Fruit fly (Drosophila melanogaster) whole organism, embryonic: Measurements from ENCODE around the gene CG31087.

Experiments
- Asciz ChIP-seq: fragments of 200-800 bp; sonication (Bioruptor generic); optimal IDR thresholded peaks from 2 replicates; lab custom pipeline; 2017; ENCODE audit warnings: missing biosample characterization, mild to moderate bottlenecking, missing genetic modification characterization, missing genetic modification reagents
- BEAF-32 ChIP-seq: fragments of 200-800 bp; sonication (Bioruptor generic); optimal IDR thresholded peaks from 3 replicates; lab custom pipeline; 2017; ENCODE audit warnings: missing biosample characterization, missing genetic modification characterization, mild to moderate bottlenecking, moderate library complexity, missing genetic modification reagents
- Blimp-1 ChIP-seq: fragments of 200-800 bp; sonication (Bioruptor generic); optimal IDR thresholded peaks from 3 replicates; lab custom pipeline; 2018; ENCODE audit warnings: missing biosample characterization, missing genetic modification characterization, mild to moderate bottlenecking, moderate library complexity, missing genetic modification reagents
- Bteb2 ChIP-seq: fragments of 200-800 bp; sonication (Bioruptor generic); optimal IDR thresholded peaks from 2 replicates; lab custom pipeline; 2016; ENCODE audit warnings: missing biosample characterization, missing genetic modification characterization
- CG10209 ChIP-seq: fragments of 200-800 bp; sonication (Bioruptor generic); optimal IDR thresholded peaks from 3 replicates; lab custom pipeline; 2017; ENCODE audit warnings: missing biosample characterization, mild to moderate bottlenecking, missing genetic modification characterization, missing genetic modification reagents
- CG1233 ChIP-seq: fragments of 200-800 bp; sonication (Bioruptor generic); optimal IDR thresholded peaks from 4 replicates; lab custom pipeline; 2018; ENCODE audit warnings: missing biosample characterization, mild to moderate bottlenecking, missing genetic modification characterization
- CG12659 ChIP-seq: fragments of 200-800 bp; sonication (Bioruptor generic); optimal IDR thresholded peaks from 3 replicates; lab custom pipeline; 2017; ENCODE audit warnings: mild to moderate bottlenecking, missing biosample characterization, missing genetic modification reagents, missing genetic modification characterization
- CG14965 ChIP-seq: fragments of 200-800 bp; sonication (Bioruptor generic); optimal IDR thresholded peaks from 2 replicates; lab custom pipeline; 2016; ENCODE audit warnings: missing biosample characterization, missing genetic modification characterization, borderline replicate concordance
- CG15269 ChIP-seq: fragments of 200-800 bp; sonication (Bioruptor generic); optimal IDR thresholded peaks from 2 replicates; lab custom pipeline; 2018; ENCODE audit warnings: missing biosample characterization, mild to moderate bottlenecking, missing genetic modification characterization, moderate library complexity
- CG16863 ChIP-seq: fragments of 200-800 bp; sonication (Bioruptor generic); optimal IDR thresholded peaks from 3 replicates; lab custom pipeline; 2016; ENCODE audit warnings: missing biosample characterization, missing genetic modification characterization
- CG17186 ChIP-seq: fragments of 200-800 bp; sonication (Bioruptor generic); optimal IDR thresholded peaks from 3 replicates; lab custom pipeline; 2017; ENCODE audit warnings: missing biosample characterization, missing genetic modification reagents, missing genetic modification characterization
- CG18262 ChIP-seq: fragments of 200-800 bp; optimal IDR thresholded peaks from 3 replicates; lab custom pipeline; 2019; ENCODE audit warnings: missing biosample characterization, mild to moderate bottlenecking, missing genetic modification characterization, moderate library complexity
- CG2116 ChIP-seq: fragments of 200-800 bp; sonication (Bioruptor generic); optimal IDR thresholded peaks from 3 replicates; lab custom pipeline; 2018; ENCODE audit warnings: missing biosample characterization, mild to moderate bottlenecking, missing genetic modification characterization
- CG3163 ChIP-seq: fragments of 200-800 bp; sonication (Bioruptor generic); optimal IDR thresholded peaks from 3 replicates; lab custom pipeline; 2016; ENCODE audit warnings: missing biosample characterization, missing genetic modification characterization
- CG3281 ChIP-seq: fragments of 200-800 bp; sonication (Bioruptor generic); optimal IDR thresholded peaks from 3 replicates; lab custom pipeline; 2017; ENCODE audit warnings: missing biosample characterization, mild to moderate bottlenecking, missing genetic modification characterization
- CG33213 ChIP-seq: fragments of 200-800 bp; sonication (Bioruptor generic); optimal IDR thresholded peaks from 3 replicates; lab custom pipeline; 2016; ENCODE audit warnings: missing biosample characterization, missing genetic modification characterization
- CG34376 ChIP-seq: fragments of 200-800 bp; sonication (Bioruptor generic); optimal IDR thresholded peaks from 2 replicates; lab custom pipeline; 2018; ENCODE audit warnings: missing biosample characterization, mild to moderate bottlenecking, missing genetic modification characterization
- CG34422 ChIP-seq: fragments of 200-800 bp; sonication (Bioruptor generic); IDR thresholded peaks from 3 replicates; pipeline ENCODE4 v1.3.6; 2022; ENCODE audit warnings: missing biosample characterization, missing genetic modification characterization
- CG3726 ChIP-seq: fragments of 200-800 bp; sonication (Bioruptor generic); IDR thresholded peaks from 3 replicates; pipeline ENCODE4, ENCODE4 v1.3.6; 2022; ENCODE audit warnings: missing biosample characterization, missing genetic modification characterization
- CG3995 ChIP-seq: fragments of 200-800 bp; sonication (Bioruptor generic); optimal IDR thresholded peaks from 3 replicates; lab custom pipeline; 2016; ENCODE audit warnings: missing biosample characterization, missing genetic modification characterization
- CG4360 ChIP-seq: fragments of 200-800 bp; sonication (Bioruptor generic); IDR thresholded peaks from 2 replicates; pipeline ENCODE4 v1.3.6; 2022; ENCODE audit warnings: missing biosample characterization, missing genetic modification characterization
- CG8478 ChIP-seq: fragments of >200 bp; optimal IDR thresholded peaks from 2 replicates; lab custom pipeline; 2018
- CoRest ChIP-seq: fragments of 200-800 bp; sonication (Bioruptor generic); optimal IDR thresholded peaks from 3 replicates; lab custom pipeline; 2018; ENCODE audit warnings: missing biosample characterization, mild to moderate bottlenecking, missing genetic modification characterization, moderate library complexity
- D ChIP-seq, 2 experiments: fragments of 200-800 bp in 1 of 2; fragments of >200 bp in 1 of 2; sonication (Bioruptor generic) in 1 of 2; optimal IDR thresholded peaks; 2 replicates in 1 of 2; 3 replicates in 1 of 2; lab custom pipeline; 2017; ENCODE audit warnings: mild to moderate bottlenecking in 1 of 2, missing biosample characterization in 1 of 2, missing genetic modification characterization in 1 of 2, missing genetic modification reagents in 1 of 2
- Dip2 ChIP-seq: fragments of 200-800 bp; sonication (Bioruptor generic); IDR thresholded peaks from 2 replicates; pipeline ENCODE4 v1.3.6; 2022; ENCODE audit warnings: missing biosample characterization, missing genetic modification characterization
- Dp ChIP-seq: fragments of 200-800 bp; sonication (Bioruptor generic); optimal IDR thresholded peaks from 2 replicates; lab custom pipeline; 2018; ENCODE audit warnings: missing biosample characterization, mild to moderate bottlenecking, missing genetic modification characterization, moderate library complexity
- Dref ChIP-seq: fragments of 200-800 bp; sonication (Bioruptor generic); IDR thresholded peaks from 2 replicates; pipeline ENCODE4 v1.3.6; 2022; ENCODE audit warnings: missing biosample characterization, missing genetic modification characterization
- Drgx ChIP-seq: fragments of 200-800 bp; sonication (Bioruptor generic); IDR thresholded peaks from 2 replicates; pipeline ENCODE4 v1.3.6; 2022; ENCODE audit warnings: missing biosample characterization, missing genetic modification characterization
- Fer2 ChIP-seq: fragments of 200-800 bp; sonication (Bioruptor generic); optimal IDR thresholded peaks from 2 replicates; lab custom pipeline; 2018; ENCODE audit warnings: missing biosample characterization, mild to moderate bottlenecking, missing genetic modification characterization, moderate library complexity
- Lhr ChIP-seq: fragments of 200-800 bp; sonication (Bioruptor generic); optimal IDR thresholded peaks from 3 replicates; lab custom pipeline; 2017; ENCODE audit warnings: mild to moderate bottlenecking, missing biosample characterization, missing genetic modification reagents, missing genetic modification characterization
- Max ChIP-seq: fragments of 200-800 bp; sonication (Bioruptor generic); optimal IDR thresholded peaks from 2 replicates; lab custom pipeline; 2016; ENCODE audit warnings: missing biosample characterization, mild to moderate bottlenecking, missing genetic modification characterization
- PHDP ChIP-seq: fragments of 200-800 bp; sonication (Bioruptor generic); optimal IDR thresholded peaks from 3 replicates; lab custom pipeline; 2018; ENCODE audit warnings: missing biosample characterization, mild to moderate bottlenecking, missing genetic modification characterization, moderate library complexity
- ara ChIP-seq: fragments of 200-800 bp; sonication (Bioruptor generic); IDR thresholded peaks from 2 replicates; pipeline ENCODE4 v1.3.6; 2022; ENCODE audit warnings: missing biosample characterization, missing genetic modification characterization
- az2 ChIP-seq: fragments of 200-800 bp; sonication (Bioruptor generic); optimal IDR thresholded peaks from 3 replicates; lab custom pipeline; 2016; ENCODE audit warnings: missing biosample characterization, missing genetic modification characterization
- cato ChIP-seq: fragments of 200-800 bp; sonication (Bioruptor generic); optimal IDR thresholded peaks from 2 replicates; lab custom pipeline; 2016; ENCODE audit warnings: missing biosample characterization, missing genetic modification characterization, borderline replicate concordance
- chif ChIP-seq, 2 experiments: fragments of 200-800 bp; sonication (Bioruptor generic); optimal IDR thresholded peaks; 3 replicates each; lab custom pipeline; 2016; ENCODE audit warnings: missing biosample characterization in 2 of 2, missing genetic modification characterization in 2 of 2
- chinmo ChIP-seq: fragments of 200-800 bp; sonication (Bioruptor generic); IDR thresholded peaks from 4 replicates; pipeline ENCODE4 v1.3.6; 2022; ENCODE audit warnings: missing biosample characterization, missing genetic modification characterization; ENCODE audit not compliant: partially characterized antibody
- dan ChIP-seq: fragments of 200-800 bp; sonication (Bioruptor generic); IDR thresholded peaks from 2 replicates; pipeline ENCODE4 v1.3.6; 2022; ENCODE audit warnings: missing biosample characterization, missing genetic modification characterization
- eve ChIP-seq, 2 experiments: fragments of >200 bp; optimal IDR thresholded peaks; 2 replicates each; lab custom pipeline; 2017; ENCODE audit warnings: missing biosample characterization in 2 of 2, missing genetic modification characterization in 2 of 2
- fru ChIP-seq: fragments of >200 bp; optimal IDR thresholded peaks from 2 replicates; lab custom pipeline; 2017
- kni ChIP-seq: fragments of 200-800 bp; sonication (Bioruptor generic); optimal IDR thresholded peaks from 3 replicates; lab custom pipeline; 2017; ENCODE audit warnings: mild to moderate bottlenecking, missing biosample characterization, missing genetic modification reagents, missing genetic modification characterization
- p53 ChIP-seq: fragments of 200-800 bp; sonication (Bioruptor generic); optimal IDR thresholded peaks from 2 replicates; lab custom pipeline; 2016; ENCODE audit warnings: missing biosample characterization, missing genetic modification characterization
- repo ChIP-seq: fragments of 200-800 bp; sonication (Bioruptor generic); optimal IDR thresholded peaks from 2 replicates; lab custom pipeline; 2016; ENCODE audit warnings: missing biosample characterization, missing genetic modification characterization
- rib ChIP-seq: fragments of 200-800 bp; sonication (Bioruptor generic); IDR thresholded peaks from 2 replicates; pipeline ENCODE4 v1.3.6; 2022; ENCODE audit warnings: missing biosample characterization, missing genetic modification characterization
- scrt ChIP-seq: fragments of 200-800 bp; sonication (Bioruptor generic); optimal IDR thresholded peaks from 2 replicates; lab custom pipeline; 2018; ENCODE audit warnings: missing biosample characterization, mild to moderate bottlenecking, missing genetic modification characterization, moderate library complexity
- slbo ChIP-seq: fragments of 200-800 bp; sonication (Bioruptor generic); IDR thresholded peaks from 2 replicates; pipeline ENCODE4 v1.3.6; 2022; ENCODE audit warnings: missing biosample characterization, missing genetic modification characterization
- stc ChIP-seq: fragments of 200-800 bp; sonication (Bioruptor generic); IDR thresholded peaks from 2 replicates; pipeline ENCODE4 v1.3.6; 2022; ENCODE audit warnings: missing biosample characterization, missing genetic modification characterization
- stwl ChIP-seq: fragments of 200-800 bp; sonication (Bioruptor generic); optimal IDR thresholded peaks from 3 replicates; lab custom pipeline; 2018; ENCODE audit warnings: missing biosample characterization, mild to moderate bottlenecking, missing genetic modification characterization, moderate library complexity
- vnd ChIP-seq: fragments of 200-800 bp; sonication (Bioruptor generic); IDR thresholded peaks from 3 replicates; pipeline ENCODE4 v1.3.6; 2022; ENCODE audit warnings: missing biosample characterization, missing genetic modification characterization; ENCODE audit not compliant: partially characterized antibody
- wor ChIP-seq: fragments of 200-800 bp; sonication (Bioruptor generic); IDR thresholded peaks from 2 replicates; pipeline ENCODE4 v1.3.6; 2022; ENCODE audit warnings: missing biosample characterization, missing genetic modification characterization

The CG31087 gene

DNA sequence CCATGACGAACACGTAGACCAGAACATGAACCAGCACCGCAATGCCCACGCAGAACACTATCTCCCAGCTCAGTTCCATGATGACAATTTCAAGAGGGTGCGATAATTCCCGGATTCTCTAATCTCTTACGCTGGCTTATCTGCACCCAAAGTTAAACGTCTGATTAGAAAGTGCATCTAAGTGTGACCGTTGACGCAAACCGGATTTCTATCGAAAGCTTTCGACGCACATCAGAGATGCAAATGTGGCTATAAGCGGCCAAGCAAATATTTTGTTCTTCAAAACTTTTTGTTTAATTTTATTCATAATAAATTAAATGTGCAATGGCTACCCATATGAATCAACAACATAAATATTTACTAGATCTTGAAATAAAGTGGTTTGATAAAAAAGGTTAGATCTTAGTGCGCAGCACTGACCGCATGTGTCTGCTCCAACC, 51.3 kb downstream of the CG31087 start, which contains the start of the genes Kdsr and CG11858 (continued):
- peak; percentile 46; the same call in 1 of the 2 replicates for TF ChIP-seq wor (GFP tag; lab: Robert Waterston, UW)
- peak; percentile 9 for TF ChIP-seq stwl (tag; lab: Kevin White, UChicago)
- TF ChIP-seq D (optimal IDR thresholded peaks at IDR 0.05; lab: Kevin White, UChicago): no peak
- no peak for TF ChIP-seq D (GFP tag; optimal IDR thresholded peaks at IDR 0.05; lab: Kevin White, UChicago)
- TF ChIP-seq Fer2: peak; percentile 21
- TF ChIP-seq cato (GFP tag; lab: Kevin White, UChicago): no peak
- TF ChIP-seq CG34422 (GFP tag; lab: Robert Waterston, UW): peak; percentile 70; the same call in 2 of the 3 replicates
- TF ChIP-seq CG3995 (GFP tag; lab: Kevin White, UChicago): peak; percentile 4
- TF ChIP-seq CG15269: no peak
- peak; percentile 38; the same call in 1 of the 2 replicates for TF ChIP-seq rib
- peak; percentile 92 for TF ChIP-seq CG17186
- TF ChIP-seq Asciz (GFP tag; lab: Kevin White, UChicago): no peak
- peak; percentile 81 for TF ChIP-seq slbo (GFP tag; lab: Robert Waterston, UW)
- peak; percentile 6 for TF ChIP-seq kni (GFP tag; lab: Kevin White, UChicago)
- TF ChIP-seq Dip2: no peak
- peak; percentile 49 for TF ChIP-seq CG3281
- peak; percentile 37 for TF ChIP-seq Lhr (GFP tag; lab: Kevin White, UChicago)
- peak; percentile 95 for TF ChIP-seq chinmo (GFP tag; lab: Robert Waterston, UW)
- TF ChIP-seq scrt (GFP tag; lab: Kevin White, UChicago): peak; percentile 33
- peak; percentile 71 for TF ChIP-seq CoRest
- TF ChIP-seq CG4360: no peak
- TF ChIP-seq ara: peak; percentile 57; the same call in 1 of the 2 replicates
- TF ChIP-seq repo (GFP tag; lab: Kevin White, UChicago): no peak
- TF ChIP-seq CG3163 (GFP tag; lab: Kevin White, UChicago): peak; percentile 19
- peak; percentile 63 for TF ChIP-seq CG2116 (GFP tag; lab: Kevin White, UChicago)
- peak; percentile 66 for TF ChIP-seq CG12659
- TF ChIP-seq Bteb2 (GFP tag; lab: Kevin White, UChicago): peak; percentile 68
- TF ChIP-seq stc (GFP tag; lab: Robert Waterston, UW): 0 out of 2 replicates have a peak, but pooled peaks have one; percentile 10
- no peak for TF ChIP-seq CG8478
- TF ChIP-seq CG3726 (GFP tag; lab: Robert Waterston, UW): no peak
- peak; percentile 51 for TF ChIP-seq Dref
- peak; percentile 72 for TF ChIP-seq Max
- TF ChIP-seq chif (GFP tag; optimal IDR thresholded peaks at IDR 0.05; lab: Kevin White, UChicago): peak; percentile 49 to 56
- TF ChIP-seq BEAF-32 (GFP tag; lab: Kevin White, UChicago): peak; percentile 52
- peak; percentile 51 for TF ChIP-seq CG33213 (GFP tag; lab: Kevin White, UChicago)
- no peak for TF ChIP-seq CG14965 (GFP tag; lab: Kevin White, UChicago)
- TF ChIP-seq CG18262: peak; percentile 62
- peak; percentile 25 for TF ChIP-seq CG1233 (GFP tag; lab: Kevin White, UChicago)
- TF ChIP-seq CG16863 (GFP tag; lab: Kevin White, UChicago): peak; percentile 15
- peak; percentile 38 for TF ChIP-seq CG10209 (GFP tag; lab: Kevin White, UChicago)
- 0 out of 3 replicates have a peak, but pooled peaks have one; percentile 23 for TF ChIP-seq vnd (GFP tag; lab: Robert Waterston, UW)
- TF ChIP-seq CG34376 (GFP tag; lab: Kevin White, UChicago): peak; percentile 77
- TF ChIP-seq dan (GFP tag; lab: Robert Waterston, UW): no peak
- no peak for TF ChIP-seq Blimp-1 (GFP tag; lab: Kevin White, UChicago)
- no peak for TF ChIP-seq fru
- no peak for TF ChIP-seq eve (GFP tag; optimal IDR thresholded peaks at IDR 0.05; lab: Kevin White, UChicago)
- peak; percentile 52 for TF ChIP-seq az2 (GFP tag; lab: Kevin White, UChicago)
- peak; percentile 11 for TF ChIP-seq Dp
- TF ChIP-seq p53 (GFP tag; lab: Kevin White, UChicago): no peak
- peak; percentile 52 for TF ChIP-seq Drgx (GFP tag; lab: Robert Waterston, UW)
- peak; percentile 75 for TF ChIP-seq PHDP (tag; lab: Kevin White, UChicago)
